Worm (Caenorhabditis elegans) whole organism, early embryonic: ENCODE results near the gene cyn-10.

Experiments
- B0310.2 ChIP-seq: sonication (generic microtip); optimal IDR thresholded peaks from 2 replicates; lab custom pipeline; 2016; ENCODE audit warnings: mild to moderate bottlenecking, missing genetic modification characterization, missing compliant biosample characterization
- aly-1 ChIP-seq: sonication (generic microtip); optimal IDR thresholded peaks from 2 replicates; lab custom pipeline; 2016; ENCODE audit warnings: missing genetic modification characterization, missing compliant biosample characterization
- ama-1 ChIP-seq: fragments of 150-350 bp; optimal IDR thresholded peaks from 2 replicates; lab custom pipeline; 2014
- ceh-13 ChIP-seq: fragments of 200-800 bp; sonication (Bioruptor generic); optimal IDR thresholded peaks from 2 replicates; lab custom pipeline; 2018; ENCODE audit warnings: mild to moderate bottlenecking, missing genetic modification characterization, missing compliant biosample characterization
- ceh-36 ChIP-seq: sonication (generic microtip); optimal IDR thresholded peaks from 2 replicates; lab custom pipeline; 2016; ENCODE audit warnings: missing genetic modification characterization, inconsistent platforms, missing compliant biosample characterization
- ets-7 ChIP-seq: sonication (generic microtip); optimal IDR thresholded peaks from 2 replicates; lab custom pipeline; 2016; ENCODE audit warnings: missing genotype, missing genetic modification characterization, missing compliant biosample characterization
- flt-1 ChIP-seq: fragments of 200-800 bp; sonication (Bioruptor generic); IDR thresholded peaks from 2 replicates; pipeline ENCODE4 v1.3.6; 2022; ENCODE audit warnings: missing genetic modification characterization, missing compliant biosample characterization
- pes-1 ChIP-seq: fragments of 200-800 bp; sonication (Bioruptor generic); IDR thresholded peaks from 2 replicates; pipeline ENCODE4 v1.3.6; 2022; ENCODE audit warnings: missing genetic modification reagents, missing genetic modification characterization, missing compliant biosample characterization
- sea-1 ChIP-seq: fragments of 200-800 bp; sonication (Bioruptor generic); conservative IDR thresholded peaks from 2 replicates; pipeline ENCODE4 v1.3.6; 2022; ENCODE audit warnings: missing genetic modification characterization, missing compliant biosample characterization
- tbx-37 ChIP-seq: fragments of 200-800 bp; sonication (Bioruptor generic); conservative IDR thresholded peaks from 2 replicates; pipeline ENCODE4 v1.3.6; 2022; ENCODE audit warnings: missing genetic modification reagents, missing genetic modification characterization, missing compliant biosample characterization
- tra-4 ChIP-seq: sonication (generic microtip); optimal IDR thresholded peaks from 2 replicates; lab custom pipeline; 2017; ENCODE audit warnings: missing genetic modification characterization, missing compliant biosample characterization

DNA sequence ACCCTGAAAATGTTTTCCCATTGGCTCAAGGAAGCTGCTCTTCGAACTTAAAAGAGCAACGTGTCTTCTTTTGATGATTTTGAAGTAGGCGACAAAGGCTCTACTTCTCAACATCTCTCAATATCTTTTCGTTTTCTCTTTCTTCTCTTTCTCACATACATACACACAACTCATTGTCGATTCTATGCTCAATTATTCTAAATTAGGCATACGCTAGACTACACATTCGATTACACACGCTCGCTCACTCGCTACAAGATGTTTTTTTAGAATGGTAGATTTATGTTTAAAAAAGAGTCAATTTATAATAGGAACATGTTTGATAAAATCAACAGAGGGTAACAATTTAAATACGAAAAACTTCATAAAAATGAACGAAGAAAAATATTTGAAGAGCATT, 28.4 kb upstream of the cyn-10 start:
- TF ChIP-seq tra-4 (tag; lab: Kevin White, UChicago) (no peak), tbx-37 (GFP tag; lab: Robert Waterston, UW) (no peak), ama-1 (lab: Kevin White, UChicago) (no peak), ceh-36 (no peak), B0310.2 (no peak), sea-1 (GFP tag; lab: Robert Waterston, UW) (no peak), aly-1 (tag; lab: Kevin White, UChicago) (no peak), flt-1 (GFP tag; lab: Robert Waterston, UW) (no peak), pes-1 (no peak), ets-7 (tag; lab: Kevin White, UChicago) (no peak), ceh-13 (GFP tag; lab: Kevin White, UChicago) (no peak)
